Worm (Caenorhabditis elegans) whole organism, young adult: ENCODE measurements around the gene C03C10.7.

Experiments
- ama-1 ChIP-seq, 3 experiments: fragments of 150-350 bp in 1 of 3; sonication (generic microtip) in 2 of 3; optimal IDR thresholded peaks; 2 replicates each; lab custom pipeline; 2014 to 2018; ENCODE audit warnings: missing biosample characterization in 2 of 3, missing genetic modification characterization in 2 of 3, missing genetic modification reagents in 2 of 3
- attf-5 ChIP-seq: fragments of 200-800 bp; sonication (Bioruptor generic); optimal IDR thresholded peaks from 2 replicates; lab custom pipeline; 2018; ENCODE audit warnings: mild to moderate bottlenecking, missing genetic modification characterization, missing compliant biosample characterization
- die-1 ChIP-seq: sonication (generic microtip); optimal IDR thresholded peaks from 2 replicates; lab custom pipeline; 2016; ENCODE audit warnings: missing genotype, mild to moderate bottlenecking, missing genetic modification characterization, missing compliant biosample characterization
- efl-1 ChIP-seq: fragments of 150-350 bp; optimal IDR thresholded peaks from 2 replicates; lab custom pipeline; 2014; ENCODE audit warnings: missing biosample characterization, missing genetic modification reagents, missing genetic modification characterization
- gei-17 ChIP-seq: fragments of 200-800 bp; sonication (Bioruptor generic); optimal IDR thresholded peaks from 2 replicates; lab custom pipeline; 2018; ENCODE audit warnings: mild to moderate bottlenecking, missing genetic modification characterization, missing compliant biosample characterization
- madf-3 ChIP-seq: fragments of 200-800 bp; sonication (Bioruptor generic); IDR thresholded peaks from 2 replicates; pipeline ENCODE4 v1.3.6; 2022; ENCODE audit warnings: missing genetic modification reagents, missing genetic modification characterization, missing compliant biosample characterization
- madf-8 ChIP-seq: fragments of 200-800 bp; sonication (Bioruptor generic); conservative IDR thresholded peaks from 2 replicates; pipeline ENCODE4 v1.3.6; 2022; ENCODE audit warnings: missing genetic modification reagents, missing genetic modification characterization, missing compliant biosample characterization
- mxl-1 ChIP-seq: sonication (generic microtip); optimal IDR thresholded peaks from 2 replicates; lab custom pipeline; 2016; ENCODE audit warnings: missing genetic modification characterization, missing compliant biosample characterization
- sea-2 ChIP-seq: fragments of 200-800 bp; sonication (Bioruptor generic); IDR thresholded peaks from 2 replicates; pipeline ENCODE4 v1.3.6; 2022; ENCODE audit warnings: missing genetic modification characterization, missing compliant biosample characterization
- somi-1 ChIP-seq: fragments of 200-800 bp; sonication (Bioruptor generic); optimal IDR thresholded peaks from 2 replicates; lab custom pipeline; 2018; ENCODE audit warnings: mild to moderate bottlenecking, missing genetic modification characterization, missing compliant biosample characterization
- ztf-28 ChIP-seq: fragments of 200-800 bp; sonication (Bioruptor generic); IDR thresholded peaks from 2 replicates; pipeline ENCODE4 v1.3.6; 2022; ENCODE audit warnings: missing genetic modification reagents, missing genetic modification characterization, missing compliant biosample characterization

DNA sequence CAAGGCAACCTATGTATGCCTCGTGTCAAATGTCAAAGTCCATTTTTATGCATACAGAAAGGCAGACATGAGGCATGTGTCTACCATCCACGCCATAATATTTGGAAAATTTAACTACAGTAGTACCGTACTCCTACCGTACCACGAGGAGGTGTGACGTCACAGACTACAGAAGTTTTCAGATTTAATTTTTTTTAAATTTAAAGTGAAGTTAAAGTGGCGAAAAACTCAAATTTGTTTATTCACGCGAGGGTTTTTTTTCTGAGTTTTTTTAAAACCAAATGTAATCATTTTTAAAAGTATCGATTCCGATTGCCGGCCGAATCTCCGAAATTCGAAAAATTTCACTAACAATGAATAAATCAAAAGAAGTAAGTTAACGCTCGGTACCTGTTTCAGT lies 5.1 kb upstream of the C03C10.7 start, which contains the start of gene C03C10.2:
- TF ChIP-seq die-1 (tag; lab: Kevin White, UChicago) (no peak), ztf-28 (GFP tag; lab: Robert Waterston, UW) (no peak), madf-8 (GFP tag; lab: Robert Waterston, UW) (no peak), mxl-1 (tag; lab: Kevin White, UChicago) (no peak), sea-2 (no peak), efl-1 (no peak), attf-5 (GFP tag; lab: Kevin White, UChicago) (no peak), gei-17 (GFP tag; lab: Kevin White, UChicago) (no peak), ama-1 (optimal IDR thresholded peaks at IDR 0.05; lab: Kevin White, UChicago) (no peak), ama-1 (GFP tag; optimal IDR thresholded peaks at IDR 0.05; lab: Kevin White, UChicago) (no peak), somi-1 (GFP tag; lab: Kevin White, UChicago) (no peak), madf-3 (GFP tag; lab: Robert Waterston, UW) (no peak)
